Worm (Caenorhabditis elegans): ENCODE data around the gene stip-1.

DNA sequence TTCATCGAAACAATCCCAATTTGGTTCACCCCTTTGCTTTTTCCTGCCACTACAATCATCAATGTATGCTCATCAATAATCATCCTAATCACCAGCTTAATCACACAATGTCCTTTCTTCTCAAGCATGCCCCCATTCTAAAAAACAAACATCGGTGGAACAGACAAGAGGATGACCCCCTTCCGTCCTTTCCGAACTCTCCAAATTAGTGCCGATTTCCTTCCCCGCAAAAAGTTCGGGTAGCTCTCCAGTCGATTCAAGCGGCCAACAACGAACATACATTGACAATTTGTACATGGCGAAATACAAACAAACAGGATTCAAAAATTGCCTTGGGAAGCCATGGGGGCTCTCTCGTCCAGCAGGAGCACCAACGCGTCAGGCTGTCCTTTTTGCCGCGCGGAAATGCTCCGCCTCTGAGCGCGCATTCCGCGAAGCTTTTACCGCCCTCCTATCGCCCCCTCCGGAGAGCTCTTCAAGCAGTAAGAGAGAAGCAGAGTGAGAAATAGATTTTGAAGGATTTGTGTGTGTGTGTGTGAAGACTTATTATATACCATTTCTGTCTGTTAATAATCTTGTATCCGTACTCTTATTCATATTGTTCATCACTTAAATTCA is 24.1 kb downstream of the stip-1 start, which contains the start of gene appg-1:
- TF ChIP-seq him-1 (tag; optimal IDR thresholded peaks at IDR 0.05) (no peak), dao-5 (tag; optimal IDR thresholded peaks at IDR 0.05) (no peak), W03F9.2 (tag; optimal IDR thresholded peaks at IDR 0.05) (no peak)
